Fruit fly (Drosophila melanogaster) whole organism, prepupa: ENCODE measurements around the gene Ir67a.

Source experiments
- Blimp-1 ChIP-seq: fragments of 200-800 bp; sonication (Bioruptor generic); optimal IDR thresholded peaks from 3 replicates; lab custom pipeline; 2017; ENCODE audit warnings: missing biosample characterization, missing genetic modification characterization, mild to moderate bottlenecking, moderate library complexity, missing genetic modification reagents
- CG10631 ChIP-seq: fragments of 200-800 bp; sonication (Bioruptor generic); optimal IDR thresholded peaks from 2 replicates; lab custom pipeline; 2016; ENCODE audit warnings: missing biosample characterization, missing genetic modification characterization
- CG10669 ChIP-seq: fragments of 200-800 bp; sonication (Bioruptor generic); optimal IDR thresholded peaks from 3 replicates; lab custom pipeline; 2018; ENCODE audit warnings: missing biosample characterization, mild to moderate bottlenecking, missing genetic modification characterization, moderate library complexity
- CG11294 ChIP-seq: fragments of 200-800 bp; sonication (Bioruptor generic); IDR thresholded peaks from 2 replicates; pipeline ENCODE4 v1.3.6; 2022; ENCODE audit warnings: missing biosample characterization, missing genetic modification characterization
- CG15336 ChIP-seq: fragments of 200-800 bp; sonication (Bioruptor generic); IDR thresholded peaks from 2 replicates; pipeline ENCODE4 v1.3.6; 2022; ENCODE audit warnings: missing biosample characterization, missing genetic modification characterization
- CG1621 ChIP-seq: fragments of 200-800 bp; sonication (Bioruptor generic); optimal IDR thresholded peaks from 3 replicates; lab custom pipeline; 2018; ENCODE audit warnings: missing biosample characterization, mild to moderate bottlenecking, missing genetic modification characterization
- CG16779 ChIP-seq: fragments of 200-800 bp; sonication (Bioruptor generic); optimal IDR thresholded peaks from 3 replicates; lab custom pipeline; 2017; ENCODE audit warnings: missing biosample characterization, mild to moderate bottlenecking, missing genetic modification characterization
- CG3032 ChIP-seq: fragments of 200-800 bp; optimal IDR thresholded peaks from 2 replicates; lab custom pipeline; 2019; ENCODE audit warnings: missing biosample characterization, mild to moderate bottlenecking, missing genetic modification characterization, moderate library complexity
- CG32006 ChIP-seq: fragments of 200-800 bp; sonication (Bioruptor generic); optimal IDR thresholded peaks from 3 replicates; lab custom pipeline; 2017; ENCODE audit warnings: missing biosample characterization, mild to moderate bottlenecking, missing genetic modification characterization
- CG3919 ChIP-seq: fragments of 200-800 bp; sonication (Bioruptor generic); optimal IDR thresholded peaks from 3 replicates; lab custom pipeline; 2016; ENCODE audit warnings: missing biosample characterization, missing genetic modification characterization
- CG4318 ChIP-seq: fragments of 200-800 bp; sonication (Bioruptor generic); optimal IDR thresholded peaks from 3 replicates; lab custom pipeline; 2017; ENCODE audit warnings: missing biosample characterization, mild to moderate bottlenecking, missing genetic modification characterization
- CG6163 ChIP-seq: fragments of 200-800 bp; sonication (Bioruptor generic); IDR thresholded peaks from 3 replicates; pipeline ENCODE4 v1.3.6; 2022; ENCODE audit warnings: missing biosample characterization, missing genetic modification characterization
- CG6276 ChIP-seq: fragments of 200-800 bp; sonication (Bioruptor generic); optimal IDR thresholded peaks from 2 replicates; lab custom pipeline; 2017; ENCODE audit warnings: missing biosample characterization, mild to moderate bottlenecking, missing genetic modification characterization
- CG6792 ChIP-seq: fragments of 200-800 bp; sonication (Bioruptor generic); optimal IDR thresholded peaks from 3 replicates; lab custom pipeline; 2016; ENCODE audit warnings: missing biosample characterization, missing genetic modification characterization
- CG6808 ChIP-seq: fragments of 200-800 bp; sonication (Bioruptor generic); optimal IDR thresholded peaks from 3 replicates; lab custom pipeline; 2017; ENCODE audit warnings: missing biosample characterization, missing genetic modification characterization, mild to moderate bottlenecking, moderate library complexity, missing genetic modification reagents
- CG8119 ChIP-seq: fragments of 200-800 bp; sonication (Bioruptor generic); IDR thresholded peaks from 3 replicates; pipeline ENCODE4 v1.3.6; 2022; ENCODE audit warnings: missing biosample characterization, missing genetic modification characterization
- CG8319 ChIP-seq: fragments of 200-800 bp; sonication (Bioruptor generic); optimal IDR thresholded peaks from 3 replicates; lab custom pipeline; 2016; ENCODE audit warnings: missing biosample characterization, missing genetic modification characterization
- CG8632 ChIP-seq: fragments of 200-800 bp; sonication (Bioruptor generic); optimal IDR thresholded peaks from 3 replicates; lab custom pipeline; 2016; ENCODE audit warnings: missing biosample characterization, missing genetic modification characterization
- CG9139 ChIP-seq: fragments of 200-800 bp; sonication (Bioruptor generic); optimal IDR thresholded peaks from 3 replicates; lab custom pipeline; 2017; ENCODE audit warnings: missing biosample characterization, mild to moderate bottlenecking, missing genetic modification characterization
- Eip75B ChIP-seq: fragments of 200-800 bp; sonication (Bioruptor generic); optimal IDR thresholded peaks from 3 replicates; lab custom pipeline; 2016; ENCODE audit warnings: missing biosample characterization, missing genetic modification characterization
- Ets21C ChIP-seq: fragments of 200-800 bp; sonication (Bioruptor generic); optimal IDR thresholded peaks from 3 replicates; lab custom pipeline; 2016; ENCODE audit warnings: missing biosample characterization, missing genetic modification characterization
- Ets96B ChIP-seq: fragments of 200-800 bp; optimal IDR thresholded peaks from 2 replicates; lab custom pipeline; 2019; ENCODE audit warnings: missing biosample characterization, mild to moderate bottlenecking, missing genetic modification characterization, moderate library complexity
- Gug ChIP-seq: fragments of 200-800 bp; sonication (Bioruptor generic); IDR thresholded peaks from 2 replicates; pipeline ENCODE4 v1.3.6; 2022; ENCODE audit warnings: missing biosample characterization, missing genetic modification characterization
- Hr39 ChIP-seq: fragments of 200-800 bp; sonication (Bioruptor generic); optimal IDR thresholded peaks from 2 replicates; lab custom pipeline; 2016; ENCODE audit warnings: missing biosample characterization, missing genetic modification characterization
- Hr4 ChIP-seq: fragments of 200-800 bp; sonication (Bioruptor generic); optimal IDR thresholded peaks from 3 replicates; lab custom pipeline; 2016; ENCODE audit warnings: missing biosample characterization, missing genetic modification characterization
- Met ChIP-seq: fragments of 200-800 bp; sonication (Bioruptor generic); optimal IDR thresholded peaks from 3 replicates; lab custom pipeline; 2016; ENCODE audit warnings: missing biosample characterization, missing genetic modification characterization
- OdsH ChIP-seq: fragments of 200-800 bp; sonication (Bioruptor generic); optimal IDR thresholded peaks from 3 replicates; lab custom pipeline; 2016; ENCODE audit warnings: missing biosample characterization, missing genetic modification characterization
- Sox15 ChIP-seq: fragments of 200-800 bp; sonication (Bioruptor generic); optimal IDR thresholded peaks from 3 replicates; lab custom pipeline; 2016; ENCODE audit warnings: missing biosample characterization, missing genetic modification characterization
- achi ChIP-seq: fragments of 200-800 bp; sonication (Bioruptor generic); optimal IDR thresholded peaks from 3 replicates; lab custom pipeline; 2016; ENCODE audit warnings: missing biosample characterization, missing genetic modification characterization
- acj6 ChIP-seq: fragments of 200-800 bp; sonication (Bioruptor generic); optimal IDR thresholded peaks from 3 replicates; lab custom pipeline; 2016; ENCODE audit warnings: missing biosample characterization, missing genetic modification characterization
- cyc ChIP-seq: fragments of 200-800 bp; sonication (Bioruptor generic); optimal IDR thresholded peaks from 3 replicates; lab custom pipeline; 2016; ENCODE audit warnings: missing biosample characterization, missing genetic modification characterization
- dac ChIP-seq: fragments of 200-800 bp; sonication (Bioruptor generic); optimal IDR thresholded peaks from 2 replicates; lab custom pipeline; 2017; ENCODE audit warnings: missing biosample characterization, mild to moderate bottlenecking, missing genetic modification characterization
- eg ChIP-seq: fragments of 200-800 bp; sonication (Bioruptor generic); IDR thresholded peaks from 3 replicates; pipeline ENCODE4 v1.3.6; 2022; ENCODE audit warnings: missing biosample characterization, missing genetic modification characterization
- esn ChIP-seq: fragments of 200-800 bp; sonication (Bioruptor generic); optimal IDR thresholded peaks from 2 replicates; lab custom pipeline; 2016; ENCODE audit warnings: missing biosample characterization, mild to moderate bottlenecking, missing genetic modification characterization, moderate library complexity
- fd59A ChIP-seq: fragments of 200-800 bp; sonication (Bioruptor generic); optimal IDR thresholded peaks from 2 replicates; lab custom pipeline; 2017; ENCODE audit warnings: missing biosample characterization, mild to moderate bottlenecking, missing genetic modification characterization, missing genetic modification reagents
- lz ChIP-seq: fragments of 200-800 bp; sonication (Bioruptor generic); optimal IDR thresholded peaks from 3 replicates; lab custom pipeline; 2016; ENCODE audit warnings: missing biosample characterization, missing genetic modification characterization
- net ChIP-seq: fragments of 200-800 bp; sonication (Bioruptor generic); optimal IDR thresholded peaks from 3 replicates; lab custom pipeline; 2016; ENCODE audit warnings: missing biosample characterization, missing genetic modification characterization
- pdm3 ChIP-seq: fragments of 200-800 bp; sonication (Bioruptor generic); optimal IDR thresholded peaks from 3 replicates; lab custom pipeline; 2016; ENCODE audit warnings: missing biosample characterization, missing genetic modification characterization
- salr ChIP-seq, 2 experiments: fragments of 200-800 bp; sonication (Bioruptor generic); optimal IDR thresholded peaks; 3 replicates each; lab custom pipeline; 2016 to 2018; ENCODE audit warnings: missing biosample characterization in 2 of 2, missing genetic modification characterization in 2 of 2, mild to moderate bottlenecking in 1 of 2
- ss ChIP-seq, 2 experiments: fragments of 200-800 bp; sonication (Bioruptor generic); optimal IDR thresholded peaks; 2 replicates in 1 of 2; 3 replicates in 1 of 2; lab custom pipeline; 2017 to 2018; ENCODE audit warnings: mild to moderate bottlenecking in 2 of 2, missing biosample characterization in 2 of 2, missing genetic modification characterization in 2 of 2, moderate library complexity in 1 of 2
- svp ChIP-seq: fragments of 200-800 bp; sonication (Bioruptor generic); peaks from one replicate; lab custom pipeline; 2016; ENCODE audit warnings: missing biosample characterization, missing genetic modification characterization
- topi ChIP-seq: fragments of 200-800 bp; sonication (Bioruptor generic); optimal IDR thresholded peaks from 3 replicates; lab custom pipeline; 2016; ENCODE audit warnings: missing biosample characterization, missing genetic modification characterization
- vri ChIP-seq: fragments of 200-800 bp; sonication (Bioruptor generic); optimal IDR thresholded peaks from 3 replicates; lab custom pipeline; 2016; ENCODE audit warnings: missing biosample characterization, mild to moderate bottlenecking, missing genetic modification characterization

Gene Ir67a

dm6 chr3L:9543899-9544298 is at the start of gene Ir67a:
Gene Ir67a (minus strand): TSS chr3L:9543999.
- TF ChIP-seq CG3919 (GFP tag; lab: Kevin White, UChicago) (no peak), Ets96B (tag; lab: Kevin White, UChicago) (no peak), Met (GFP tag; lab: Kevin White, UChicago) (no peak), svp (no peak), cyc (GFP tag; lab: Kevin White, UChicago) (no peak), CG6276 (GFP tag; lab: Kevin White, UChicago) (no peak), Blimp-1 (GFP tag; lab: Kevin White, UChicago) (no peak), Ets21C (no peak), salr (GFP tag; optimal IDR thresholded peaks at IDR 0.05; lab: Kevin White, UChicago) (no peak), CG9139 (GFP tag; lab: Kevin White, UChicago) (no peak), CG10669 (GFP tag; lab: Kevin White, UChicago) (no peak), lz (GFP tag; lab: Kevin White, UChicago) (no peak), CG10631 (GFP tag; lab: Kevin White, UChicago) (no peak), Sox15 (GFP tag; lab: Kevin White, UChicago) (no peak), Hr39 (GFP tag; lab: Kevin White, UChicago) (no peak), vri (GFP tag; lab: Kevin White, UChicago) (no peak), acj6 (GFP tag; lab: Kevin White, UChicago) (no peak), CG6808 (GFP tag; lab: Kevin White, UChicago) (no peak), eg (GFP tag; lab: Robert Waterston, UW) (no peak), CG4318 (GFP tag; lab: Kevin White, UChicago) (no peak)

- no peak for TF ChIP-seq CG11294 (GFP tag; lab: Robert Waterston, UW)
Measured at dm6 chr3L:9583388-9583787, 39.6 kb upstream of the Ir67a start.

- no peak for TF ChIP-seq Met (GFP tag; lab: Kevin White, UChicago)
- TF ChIP-seq cyc (GFP tag; lab: Kevin White, UChicago), result no peak
- no peak for TF ChIP-seq ss (GFP tag; optimal IDR thresholded peaks at IDR 0.05; lab: Kevin White, UChicago)
- TF ChIP-seq Sox15 (GFP tag; lab: Kevin White, UChicago), result no peak
- TF ChIP-seq CG16779 (tag; lab: Kevin White, UChicago), result no peak
- TF ChIP-seq CG1621 (tag; lab: Kevin White, UChicago), result no peak
- no peak for TF ChIP-seq CG6792 (GFP tag; lab: Kevin White, UChicago)
- no peak for TF ChIP-seq pdm3 (GFP tag; lab: Kevin White, UChicago)
- no peak for TF ChIP-seq CG8119 (GFP tag; lab: Robert Waterston, UW)
Measured at dm6 chr3L:9571629-9572028, 27.8 kb upstream of the Ir67a start.

dm6 chr3L:9569849-9570248 is 26.1 kb upstream of the Ir67a start:
- no peak for TF ChIP-seq CG9139 (GFP tag; lab: Kevin White, UChicago)
- TF ChIP-seq CG6276 (GFP tag; lab: Kevin White, UChicago), result no peak
- no peak for TF ChIP-seq Blimp-1 (GFP tag; lab: Kevin White, UChicago)
- TF ChIP-seq Hr39 (GFP tag; lab: Kevin White, UChicago), result no peak
- peak; percentile 59 for TF ChIP-seq CG32006 (GFP tag; lab: Kevin White, UChicago)
- TF ChIP-seq CG6163 (GFP tag; lab: Robert Waterston, UW), result no peak
- TF ChIP-seq CG3032 (tag; lab: Kevin White, UChicago), result no peak
- no peak for TF ChIP-seq net (GFP tag; lab: Kevin White, UChicago)
- no peak for TF ChIP-seq CG3919 (GFP tag; lab: Kevin White, UChicago)
- peak; percentile 57; the same call in 1 of the 3 replicates for TF ChIP-seq eg (GFP tag; lab: Robert Waterston, UW)
- no peak for TF ChIP-seq OdsH
- no peak for TF ChIP-seq esn
- TF ChIP-seq CG11294 (GFP tag; lab: Robert Waterston, UW), result no peak
- no peak for TF ChIP-seq Gug (GFP tag; lab: Robert Waterston, UW)
- TF ChIP-seq CG8319, result no peak
- no peak for TF ChIP-seq ss (GFP tag; optimal IDR thresholded peaks at IDR 0.05; lab: Kevin White, UChicago)
- TF ChIP-seq Hr4 (GFP tag; lab: Kevin White, UChicago), result peak; percentile 42
- TF ChIP-seq Met (GFP tag; lab: Kevin White, UChicago), result no peak
- no peak for TF ChIP-seq lz (GFP tag; lab: Kevin White, UChicago)
- TF ChIP-seq CG15336 (GFP tag; lab: Robert Waterston, UW), result peak; percentile 65
- peak; percentile 9 for TF ChIP-seq CG4318 (GFP tag; lab: Kevin White, UChicago)
- no peak for TF ChIP-seq achi (GFP tag; lab: Kevin White, UChicago)
- TF ChIP-seq CG8632 (GFP tag; lab: Kevin White, UChicago), result no peak
- no peak for TF ChIP-seq CG6808 (GFP tag; lab: Kevin White, UChicago)
- TF ChIP-seq Eip75B (GFP tag; lab: Kevin White, UChicago), result no peak
- TF ChIP-seq cyc (GFP tag; lab: Kevin White, UChicago), result no peak
- no peak for TF ChIP-seq CG10669 (GFP tag; lab: Kevin White, UChicago)
- no peak for TF ChIP-seq fd59A (GFP tag; lab: Kevin White, UChicago)
- no peak for TF ChIP-seq topi (GFP tag; lab: Kevin White, UChicago)
- peak; percentile 24; the same call in 2 of the 3 replicates for TF ChIP-seq CG8119 (GFP tag; lab: Robert Waterston, UW)
- no peak for TF ChIP-seq vri (GFP tag; lab: Kevin White, UChicago)
- TF ChIP-seq salr (GFP tag; optimal IDR thresholded peaks at IDR 0.05; lab: Kevin White, UChicago), result no peak
- no peak for TF ChIP-seq dac (GFP tag; lab: Kevin White, UChicago)
